Worm (Caenorhabditis elegans): ENCODE measurements around the gene ttr-42.

ce11 chrX:2607522-2608278, 30.2 kb downstream of the ttr-42 start, which contains the start of gene T03G6.1:
- TF ChIP-seq ceh-20 (GFP tag; IDR thresholded peaks at IDR 0.05) (no peak), dpl-1 (GFP tag; optimal IDR thresholded peaks at IDR 0.05) (no peak), snpc-4 (tag; optimal IDR thresholded peaks at IDR 0.05) (no peak), nhr-10 (tag; optimal IDR thresholded peaks at IDR 0.05) (no peak), snpc-1.2 (GFP tag; IDR thresholded peaks at IDR 0.05) (no peak), ceh-32 (tag; optimal IDR thresholded peaks at IDR 0.05; ENCODE audit: poor library complexity) (no peak), nhr-6 (tag; optimal IDR thresholded peaks at IDR 0.05) (no peak), pqm-1 (tag; optimal IDR thresholded peaks at IDR 0.05) (no peak), nhr-77 (tag; optimal IDR thresholded peaks at IDR 0.05) (no peak), daf-12 (tag; optimal IDR thresholded peaks at IDR 0.05) (no peak), zag-1 (tag; optimal IDR thresholded peaks at IDR 0.05) (no peak), dve-1 (tag; optimal IDR thresholded peaks at IDR 0.05; ENCODE audit: insufficient read depth) (no peak)

All from whole organism, L4 larva.